Worm (Caenorhabditis elegans): ENCODE measurements around the gene scc-2.

scc-2 gene

DNA sequence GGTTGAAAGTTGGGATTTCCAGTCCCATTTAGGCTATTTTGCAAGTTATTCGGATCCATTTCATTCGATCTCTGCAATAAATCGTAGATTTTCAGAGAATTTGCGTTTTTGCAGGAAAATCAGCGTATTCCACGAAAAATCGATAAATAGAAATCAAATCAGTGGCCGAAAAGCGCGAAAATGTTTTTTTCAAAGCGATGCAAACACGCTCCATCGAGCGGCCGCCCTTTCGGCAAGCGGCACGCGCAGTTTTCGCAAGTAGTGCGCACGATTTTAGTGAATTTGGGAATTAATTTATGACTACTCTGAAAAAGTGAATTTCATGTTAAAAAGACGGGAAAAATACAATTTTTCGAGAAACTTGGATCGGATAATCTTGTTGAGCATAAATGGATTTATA lies 8.3 kb downstream of the scc-2 start:
- TF ChIP-seq lin-38 (GFP tag; IDR thresholded peaks at IDR 0.05) (peak; percentile 100), daf-19 (GFP tag; conservative IDR thresholded peaks at IDR 0.05) (peak; percentile 75; the same call in 1 of the 2 replicates), F26F4.8 (GFP tag; conservative IDR thresholded peaks at IDR 0.05) (no peak), Y48G9A.11 (GFP tag; IDR thresholded peaks at IDR 0.05) (peak; percentile 83), jun-1 (tag; optimal IDR thresholded peaks at IDR 0.05) (peak; percentile 89), nhr-25 (tag; optimal IDR thresholded peaks at IDR 0.05; ENCODE audit: borderline replicate concordance, insufficient read depth) (peak; percentile 92), F10B5.3 (tag; optimal IDR thresholded peaks at IDR 0.05) (peak; percentile 72), mdl-1 (tag; optimal IDR thresholded peaks at IDR 0.05) (peak; percentile 28 to 77), daf-12 (tag; optimal IDR thresholded peaks at IDR 0.05) (no peak), T20F7.1 (GFP tag; optimal IDR thresholded peaks at IDR 0.05) (no peak), ctbp-1 (GFP tag; IDR thresholded peaks at IDR 0.05) (peak; percentile 78), hlh-11 (tag; optimal IDR thresholded peaks at IDR 0.05) (peak; percentile 87), aly-2 (tag; optimal IDR thresholded peaks at IDR 0.05) (no peak), dmd-6 (GFP tag; IDR thresholded peaks at IDR 0.05) (peak; percentile 76), egl-27 (tag; optimal IDR thresholded peaks at IDR 0.05) (no peak), Y75B8A.6 (GFP tag; IDR thresholded peaks at IDR 0.05) (no peak), arid-1 (GFP tag; conservative IDR thresholded peaks at IDR 0.05) (peak; percentile 96), ztf-7 (tag; optimal IDR thresholded peaks at IDR 0.05) (peak; percentile 44), F44E2.7 (GFP tag; IDR thresholded peaks at IDR 0.05) (peak; percentile 88; the same call in 1 of the 2 replicates), ztf-11 (tag; optimal IDR thresholded peaks at IDR 0.05) (no peak), dve-1 (tag; optimal IDR thresholded peaks at IDR 0.05; ENCODE audit: insufficient read depth) (peak; percentile 98), unc-39 (tag; optimal IDR thresholded peaks at IDR 0.05) (no peak), hmg-1.1 (GFP tag; IDR thresholded peaks at IDR 0.05) (peak; percentile 92), duxl-1 (tag; optimal IDR thresholded peaks at IDR 0.05; ENCODE audit: poor library complexity) (peak; percentile 94), aha-1 (tag) (peak; percentile 99), nhr-48 (tag; optimal IDR thresholded peaks at IDR 0.05) (peak; percentile 73), pha-4 (GFP tag; IDR thresholded peaks at IDR 0.05) (peak; percentile 77), pha-4 (tag; optimal IDR thresholded peaks at IDR 0.05) (no peak), snpc-1.2 (GFP tag; IDR thresholded peaks at IDR 0.05) (peak; percentile 67), gei-8 (GFP tag; optimal IDR thresholded peaks at IDR 0.05) (no peak), lim-7 (GFP tag; IDR thresholded peaks at IDR 0.05) (peak; percentile 62; the same call in 1 of the 2 replicates), tra-1 (GFP tag; IDR thresholded peaks at IDR 0.05) (peak; percentile 81), unc-130 (GFP tag; optimal IDR thresholded peaks at IDR 0.05) (peak; percentile 92), daf-16 (GFP tag; optimal IDR thresholded peaks at IDR 0.05) (peak; percentile 25 to 70), daf-16 (tag; optimal IDR thresholded peaks at IDR 0.05) (peak; percentile 80), pqm-1 (tag; optimal IDR thresholded peaks at IDR 0.05) (peak; percentile 74), nhr-41 (GFP tag; IDR thresholded peaks at IDR 0.05) (peak; percentile 40; the same call in 1 of the 2 replicates), php-3 (GFP tag; IDR thresholded peaks at IDR 0.05) (peak; percentile 77), attf-4 (tag; optimal IDR thresholded peaks at IDR 0.05) (no peak), zfp-3 (GFP tag; conservative IDR thresholded peaks at IDR 0.05) (peak; percentile 89), dmd-8 (GFP tag; IDR thresholded peaks at IDR 0.05) (0 out of 2 replicates have a peak, but pooled peaks have one; percentile 16), R02D3.7 (tag; optimal IDR thresholded peaks at IDR 0.05) (no peak), skn-1 (tag; optimal IDR thresholded peaks at IDR 0.05) (peak; percentile 32), lin-1 (GFP tag; IDR thresholded peaks at IDR 0.05) (0 out of 2 replicates have a peak, but pooled peaks have one; percentile 41), egl-43 (GFP tag; IDR thresholded peaks at IDR 0.05) (peak; percentile 77), zfp-2 (tag; optimal IDR thresholded peaks at IDR 0.05) (peak; percentile 68), mxl-2 (GFP tag; conservative IDR thresholded peaks at IDR 0.05) (0 out of 2 replicates have a peak, but pooled peaks have one; percentile 54), nhr-6 (tag; optimal IDR thresholded peaks at IDR 0.05) (peak; percentile 97), nhr-28 (tag; optimal IDR thresholded peaks at IDR 0.05) (peak; percentile 92), zip-11 (GFP tag; IDR thresholded peaks at IDR 0.05) (no peak), dmd-9 (GFP tag; IDR thresholded peaks at IDR 0.05) (peak; percentile 87; the same call in 1 of the 2 replicates)

Measured in whole organism, L4 larva.